Worm (Caenorhabditis elegans) whole organism, midembryonic: Measurements from ENCODE around the gene ssp-36.

Experiments
- flt-1 ChIP-seq: fragments of 200-800 bp; sonication (Bioruptor generic); IDR thresholded peaks from 2 replicates; pipeline ENCODE4 v1.3.6; 2022; ENCODE audit warnings: missing genetic modification characterization, missing compliant biosample characterization
- ref-1 ChIP-seq: fragments of 200-800 bp; sonication (Bioruptor generic); conservative IDR thresholded peaks from 2 replicates; pipeline ENCODE4 v1.3.6; 2022; ENCODE audit warnings: missing genetic modification reagents, missing genetic modification characterization, missing compliant biosample characterization
- ztf-23 ChIP-seq: fragments of 200-800 bp; sonication (Bioruptor generic); IDR thresholded peaks from 2 replicates; pipeline ENCODE4 v1.3.6; 2022; ENCODE audit warnings: missing genetic modification reagents, missing genetic modification characterization, missing compliant biosample characterization

DNA sequence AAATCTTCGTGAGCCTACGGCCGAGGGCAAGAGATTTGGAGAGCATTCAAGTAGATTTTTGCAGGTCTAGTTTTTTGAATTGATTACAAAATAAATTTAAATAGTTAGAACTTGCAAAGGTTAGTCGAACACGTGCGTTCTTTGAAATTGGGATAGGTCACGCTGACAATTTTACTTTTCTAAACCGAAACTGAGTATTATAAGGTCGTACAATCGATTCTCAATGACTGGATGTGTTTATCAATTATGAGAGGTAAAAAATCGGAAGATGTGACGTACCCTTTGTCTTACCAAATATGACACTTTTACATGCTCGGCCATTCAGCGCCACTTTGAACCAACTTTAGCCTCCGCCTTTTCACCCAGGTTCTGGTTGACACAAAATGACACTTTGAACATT lies 19.4 kb downstream of the ssp-36 start, which contains the start of gene C28D4.5:
- TF ChIP-seq ref-1 (GFP tag; lab: Robert Waterston, UW), result no peak
- no peak for TF ChIP-seq ztf-23 (GFP tag; lab: Robert Waterston, UW)
- no peak for TF ChIP-seq flt-1
